Worm (Caenorhabditis elegans): ENCODE measurements around the gene fbxc-31.

- no peak for TF ChIP-seq pag-3 (tag; optimal IDR thresholded peaks at IDR 0.05; ENCODE audit: borderline replicate concordance)
- TF ChIP-seq ama-1 (optimal IDR thresholded peaks at IDR 0.05) = no peak
Observed at ce11 chrII:915206-915605, 3.4 kb downstream of the fbxc-31 start.

Data from whole organism, late embryonic.